Worm (Caenorhabditis elegans) whole organism, L2 larva: Measurements from ENCODE around the gene fbxa-172.

ENCODE experiments used
- C34F6.9 ChIP-seq: fragments of 150-350 bp; optimal IDR thresholded peaks from 2 replicates; lab custom pipeline; 2014; ENCODE audit warnings: missing biosample characterization, missing genetic modification characterization
- F13H6.1 ChIP-seq: sonication (generic microtip); optimal IDR thresholded peaks from 2 replicates; lab custom pipeline; 2016; ENCODE audit warnings: missing genetic modification characterization, missing compliant biosample characterization
- R02D3.7 ChIP-seq: fragments of 150-350 bp; optimal IDR thresholded peaks from 2 replicates; lab custom pipeline; 2014; ENCODE audit warnings: missing biosample characterization, missing genetic modification characterization
- alr-1 ChIP-seq: fragments of 150-350 bp; optimal IDR thresholded peaks from 2 replicates; lab custom pipeline; 2014; ENCODE audit warnings: missing biosample characterization, missing genetic modification characterization
- blmp-1 ChIP-seq: sonication (generic microtip); optimal IDR thresholded peaks from 2 replicates; lab custom pipeline; 2017; ENCODE audit warnings: missing genetic modification characterization, mild to moderate bottlenecking, missing compliant biosample characterization, antibody characterized with exemption, moderate library complexity; ENCODE audit not compliant: insufficient read depth
- ceh-16 ChIP-seq: fragments of 150-350 bp; optimal IDR thresholded peaks from 2 replicates; lab custom pipeline; 2014; ENCODE audit warnings: missing biosample characterization, missing genetic modification characterization
- ceh-82 ChIP-seq: fragments of 150-350 bp; optimal IDR thresholded peaks from 2 replicates; lab custom pipeline; 2014; ENCODE audit warnings: missing biosample characterization, missing genetic modification characterization
- crh-2 ChIP-seq: sonication (generic microtip); optimal IDR thresholded peaks from 2 replicates; lab custom pipeline; 2017; ENCODE audit warnings: missing biosample characterization, missing genetic modification characterization
- elt-1 ChIP-seq: fragments of 150-350 bp; optimal IDR thresholded peaks from 2 replicates; lab custom pipeline; 2014; ENCODE audit warnings: missing biosample characterization, missing genetic modification characterization
- elt-3 ChIP-seq: sonication (generic microtip); optimal IDR thresholded peaks from 2 replicates; lab custom pipeline; 2017; ENCODE audit warnings: missing biosample characterization, missing genetic modification characterization
- fos-1 ChIP-seq: fragments of 150-350 bp; optimal IDR thresholded peaks from 2 replicates; lab custom pipeline; 2014; ENCODE audit warnings: missing biosample characterization, missing genetic modification characterization
- gmeb-1 ChIP-seq: fragments of 150-350 bp; optimal IDR thresholded peaks from 2 replicates; lab custom pipeline; 2014; ENCODE audit warnings: missing biosample characterization, missing genetic modification characterization
- lin-13 ChIP-seq: fragments of 150-350 bp; optimal IDR thresholded peaks from 2 replicates; lab custom pipeline; 2014; ENCODE audit warnings: missing biosample characterization, missing genetic modification reagents, missing genetic modification characterization
- lin-39 ChIP-seq: fragments of 150-350 bp; optimal IDR thresholded peaks from 2 replicates; lab custom pipeline; 2014; ENCODE audit warnings: missing biosample characterization, missing genetic modification reagents, missing genetic modification characterization
- lsy-2 ChIP-seq, 2 experiments: fragments of 150-350 bp in 1 of 2; sonication (generic microtip) in 1 of 2; optimal IDR thresholded peaks; 2 replicates each; lab custom pipeline; 2014 to 2017; ENCODE audit warnings: missing biosample characterization in 2 of 2, missing genetic modification characterization in 2 of 2
- mab-5 ChIP-seq: fragments of 150-350 bp; optimal IDR thresholded peaks from 2 replicates; lab custom pipeline; 2014; ENCODE audit warnings: missing biosample characterization, missing genetic modification characterization
- mbf-1 ChIP-seq: sonication (generic microtip); optimal IDR thresholded peaks from 2 replicates; lab custom pipeline; 2017; ENCODE audit warnings: missing biosample characterization, missing genetic modification characterization
- mdl-1 ChIP-seq, 2 experiments: fragments of 150-350 bp in 1 of 2; sonication (generic microtip) in 1 of 2; optimal IDR thresholded peaks; 2 replicates each; lab custom pipeline; 2017; ENCODE audit warnings: missing biosample characterization in 2 of 2, missing genetic modification characterization in 2 of 2
- nhr-10 ChIP-seq: sonication (generic microtip); optimal IDR thresholded peaks from 2 replicates; lab custom pipeline; 2017; ENCODE audit warnings: missing biosample characterization, missing genetic modification characterization
- nhr-11 ChIP-seq: fragments of 150-350 bp; optimal IDR thresholded peaks from 2 replicates; lab custom pipeline; 2014; ENCODE audit warnings: missing biosample characterization, missing genetic modification characterization
- nhr-12 ChIP-seq: fragments of 150-350 bp; optimal IDR thresholded peaks from 2 replicates; lab custom pipeline; 2014; ENCODE audit warnings: missing biosample characterization, missing genetic modification characterization
- nhr-129 ChIP-seq: fragments of 150-350 bp; optimal IDR thresholded peaks from 2 replicates; lab custom pipeline; 2014; ENCODE audit warnings: missing biosample characterization, missing genetic modification characterization
- nhr-23 ChIP-seq: fragments of 150-350 bp; optimal IDR thresholded peaks from 2 replicates; lab custom pipeline; 2014; ENCODE audit warnings: missing biosample characterization, missing genetic modification reagents, missing genetic modification characterization
- nhr-25 ChIP-seq: fragments of 150-350 bp; sonication (generic microtip); optimal IDR thresholded peaks from 3 replicates; lab custom pipeline; 2014; ENCODE audit warnings: missing biosample characterization, missing genetic modification characterization
- nhr-6 ChIP-seq: fragments of 150-350 bp; optimal IDR thresholded peaks from 2 replicates; lab custom pipeline; 2014; ENCODE audit warnings: missing biosample characterization, missing genetic modification characterization
- peb-1 ChIP-seq: fragments of 150-350 bp; optimal IDR thresholded peaks from 2 replicates; lab custom pipeline; 2014; ENCODE audit warnings: missing biosample characterization, missing genetic modification characterization
- sem-4 ChIP-seq: fragments of 150-350 bp; optimal IDR thresholded peaks from 2 replicates; lab custom pipeline; 2014; ENCODE audit warnings: missing biosample characterization, missing genetic modification reagents, missing genetic modification characterization
- skn-1 ChIP-seq: sonication (generic microtip); optimal IDR thresholded peaks from 2 replicates; lab custom pipeline; 2017; ENCODE audit warnings: missing biosample characterization, missing genetic modification characterization
- sma-9 ChIP-seq, 2 experiments: fragments of 150-350 bp in 1 of 2; sonication (generic microtip) in 1 of 2; optimal IDR thresholded peaks; 2 replicates each; lab custom pipeline; 2014 to 2016; ENCODE audit warnings: missing genetic modification characterization in 2 of 2, mild to moderate bottlenecking in 1 of 2, missing biosample characterization in 1 of 2, missing compliant biosample characterization in 1 of 2, missing genetic modification reagents in 1 of 2, moderate library complexity in 1 of 2
- unc-55 ChIP-seq: fragments of 150-350 bp; sonication (generic microtip); optimal IDR thresholded peaks from 3 replicates; lab custom pipeline; 2014; ENCODE audit warnings: missing biosample characterization, missing genetic modification reagents, missing genetic modification characterization
- zag-1 ChIP-seq: fragments of 150-350 bp; optimal IDR thresholded peaks from 2 replicates; lab custom pipeline; 2014; ENCODE audit warnings: missing biosample characterization, missing genetic modification characterization
- ztf-1 ChIP-seq: fragments of 200-800 bp; sonication (Bioruptor generic); conservative IDR thresholded peaks from 2 replicates; pipeline ENCODE4 v1.3.6; 2022; ENCODE audit warnings: missing genetic modification characterization, missing compliant biosample characterization
- ztf-11 ChIP-seq: sonication (generic microtip); optimal IDR thresholded peaks from 2 replicates; lab custom pipeline; 2017; ENCODE audit warnings: missing biosample characterization, missing genetic modification characterization
- ztf-4 ChIP-seq: fragments of 150-350 bp; optimal IDR thresholded peaks from 2 replicates; lab custom pipeline; 2014; ENCODE audit warnings: missing biosample characterization, missing genetic modification characterization

Gene fbxa-172

DNA sequence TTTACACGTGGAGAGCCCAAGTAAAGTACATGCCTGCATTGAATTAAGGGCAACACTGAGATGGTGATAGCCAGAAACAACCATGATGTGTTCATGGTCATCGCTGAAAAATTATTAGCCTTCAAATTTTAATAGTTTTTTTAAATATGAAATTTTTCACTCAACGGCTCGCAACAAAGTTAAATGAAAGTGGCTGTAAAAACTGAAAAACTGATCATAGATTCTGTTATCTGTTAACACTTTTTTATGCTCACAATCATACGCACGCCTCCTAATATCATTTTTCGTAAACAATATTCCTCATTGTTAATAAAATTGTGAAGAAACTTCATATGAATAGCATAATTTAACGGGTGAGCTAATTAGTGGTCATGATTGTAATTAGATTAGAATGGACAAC is 27.6 kb upstream of the fbxa-172 start, which contains the start of gene C18D4.4:
TSS of gene C18D4.4 (minus strand) at position 101 of the 400 bp plus-strand sequence.
- TF ChIP-seq peb-1 (tag; lab: Kevin White, UChicago) (no peak), elt-3 (tag; lab: Kevin White, UChicago) (no peak), nhr-25 (no peak), nhr-12 (no peak), lin-39 (no peak), ztf-11 (no peak), sma-9 (GFP tag; optimal IDR thresholded peaks at IDR 0.05; lab: Kevin White, UChicago) (no peak), sma-9 (tag; optimal IDR thresholded peaks at IDR 0.05; lab: Kevin White, UChicago) (no peak), lsy-2 (tag; optimal IDR thresholded peaks at IDR 0.05; lab: Kevin White, UChicago) (no peak), F13H6.1 (tag; lab: Kevin White, UChicago) (no peak), gmeb-1 (tag; lab: Kevin White, UChicago) (no peak), nhr-23 (tag; lab: Kevin White, UChicago) (no peak)
- TF ChIP-seq, all 48 proteins: peak for 0

DNA sequence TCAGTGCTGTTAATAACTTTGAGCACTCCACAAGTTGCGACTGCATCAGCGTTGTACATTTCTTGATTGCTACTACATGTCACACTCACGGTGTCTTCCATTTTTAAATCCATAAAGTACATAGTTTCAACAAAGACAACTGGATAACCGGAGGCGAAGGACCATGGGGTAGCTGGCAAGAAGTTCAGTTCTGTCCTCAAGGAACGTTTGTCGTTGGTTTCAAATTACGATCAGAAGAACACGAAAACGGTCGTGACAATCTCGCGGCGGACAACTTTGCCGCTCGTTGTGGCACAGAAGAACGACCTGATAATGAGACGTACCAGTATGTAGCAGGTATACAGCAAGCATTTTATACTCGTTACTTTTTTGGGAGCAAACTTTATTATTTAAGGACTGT is 26.4 kb upstream of the fbxa-172 start, which contains the start of gene C18D4.3:
TSS of gene C18D4.3 (minus strand) at position 101 of the 400 bp plus-strand sequence.
- TF ChIP-seq elt-3 (tag; lab: Kevin White, UChicago) (no peak), sma-9 (GFP tag; optimal IDR thresholded peaks at IDR 0.05; lab: Kevin White, UChicago) (no peak), sma-9 (tag; optimal IDR thresholded peaks at IDR 0.05; lab: Kevin White, UChicago) (no peak), peb-1 (tag; lab: Kevin White, UChicago) (no peak)

DNA sequence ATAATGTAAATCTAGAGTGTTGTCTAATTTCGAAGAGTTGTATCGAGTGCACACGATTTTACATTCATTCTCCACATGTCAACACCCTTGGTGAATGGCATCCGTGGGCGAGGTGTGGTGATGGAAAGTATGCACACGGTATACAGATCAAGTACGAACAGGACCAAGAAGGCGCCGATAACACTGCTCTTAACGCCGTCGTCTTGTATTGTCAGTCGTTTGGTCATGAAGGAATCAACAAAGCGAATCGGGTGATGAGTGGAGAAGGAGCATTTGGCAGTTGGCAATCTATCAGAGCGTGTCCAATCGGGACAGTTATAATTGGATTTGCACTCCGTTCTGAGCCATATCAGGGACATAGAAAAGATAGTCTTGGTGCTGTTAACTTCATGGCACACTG is 25.8 kb upstream of the fbxa-172 start:
- TF ChIP-seq nhr-6 (tag; lab: Kevin White, UChicago) (no peak), F13H6.1 (tag; lab: Kevin White, UChicago) (no peak)
- TF ChIP-seq, all 48 proteins: peak for 0

DNA sequence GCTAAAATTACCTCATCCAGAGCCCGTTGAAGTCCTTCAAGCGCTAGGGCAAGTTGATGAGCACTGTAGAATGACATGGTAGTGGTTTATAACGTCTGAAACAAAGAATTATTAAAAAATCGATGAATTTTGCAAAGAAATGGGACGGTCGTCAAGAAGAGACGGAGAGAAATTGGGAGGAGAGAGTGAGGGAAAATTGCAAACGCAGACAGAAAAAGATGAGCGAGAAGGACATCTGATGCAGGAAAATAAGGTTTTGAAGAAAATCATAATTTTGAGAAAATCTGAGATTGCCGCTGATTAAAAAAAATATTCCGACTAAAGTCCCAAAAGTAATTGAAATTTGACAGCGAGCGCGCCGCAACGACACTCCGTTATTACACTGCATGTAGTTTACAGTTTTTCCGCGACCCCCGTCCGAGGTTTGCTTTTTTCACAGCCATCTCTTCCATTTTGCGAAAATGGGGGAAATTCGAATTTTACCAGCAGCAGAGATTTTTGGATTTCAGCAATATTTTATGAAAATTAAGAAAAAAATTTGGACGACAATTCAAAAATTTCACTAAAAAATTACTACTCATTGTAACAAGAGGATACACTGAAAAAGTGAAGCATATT is 20.7 kb upstream of the fbxa-172 start, which contains the start of gene C18D4.6:
TSS of gene C18D4.6 (minus strand) at position 97 of the 618 bp plus-strand sequence.
- TF ChIP-seq sem-4 (tag; lab: Kevin White, UChicago) (no peak), ceh-16 (no peak), nhr-129 (peak; percentile 12), elt-3 (tag; lab: Kevin White, UChicago) (no peak), gmeb-1 (tag; lab: Kevin White, UChicago) (peak; percentile 43), unc-55 (GFP tag; lab: Kevin White, UChicago) (peak; percentile 62)
- TF ChIP-seq, all 48 proteins: peak for 3

DNA sequence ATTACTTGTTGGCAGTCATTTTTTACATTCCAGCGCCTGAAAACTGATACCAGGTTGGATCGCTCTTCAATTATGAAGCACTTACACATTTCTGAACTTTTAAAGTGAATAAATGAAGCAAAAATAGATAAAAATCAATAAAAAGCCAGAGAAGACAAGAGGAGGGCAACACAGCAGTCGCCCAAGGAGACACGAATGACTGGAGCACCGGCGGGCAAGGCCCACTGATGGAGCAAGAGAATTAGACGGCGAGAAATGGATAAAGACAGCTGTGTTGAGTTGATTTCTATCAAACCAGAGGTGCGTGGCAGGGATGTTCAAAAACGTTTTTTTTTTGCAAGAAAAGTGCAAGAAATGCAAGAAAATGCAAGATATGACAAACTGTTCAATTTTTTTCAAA is 19.8 kb upstream of the fbxa-172 start:
- TF ChIP-seq skn-1 (tag; lab: Kevin White, UChicago) = no peak
- no peak for TF ChIP-seq crh-2 (tag; lab: Kevin White, UChicago)
- TF ChIP-seq mbf-1 (tag; lab: Kevin White, UChicago) = no peak
- no peak for TF ChIP-seq sem-4 (tag; lab: Kevin White, UChicago)
- TF ChIP-seq mab-5 (tag; lab: Kevin White, UChicago) = no peak
- no peak for TF ChIP-seq gmeb-1 (tag; lab: Kevin White, UChicago)
- TF ChIP-seq mdl-1 (tag; optimal IDR thresholded peaks at IDR 0.05; lab: Kevin White, UChicago) = no peak
- TF ChIP-seq ztf-4 (tag; lab: Kevin White, UChicago) = no peak

DNA sequence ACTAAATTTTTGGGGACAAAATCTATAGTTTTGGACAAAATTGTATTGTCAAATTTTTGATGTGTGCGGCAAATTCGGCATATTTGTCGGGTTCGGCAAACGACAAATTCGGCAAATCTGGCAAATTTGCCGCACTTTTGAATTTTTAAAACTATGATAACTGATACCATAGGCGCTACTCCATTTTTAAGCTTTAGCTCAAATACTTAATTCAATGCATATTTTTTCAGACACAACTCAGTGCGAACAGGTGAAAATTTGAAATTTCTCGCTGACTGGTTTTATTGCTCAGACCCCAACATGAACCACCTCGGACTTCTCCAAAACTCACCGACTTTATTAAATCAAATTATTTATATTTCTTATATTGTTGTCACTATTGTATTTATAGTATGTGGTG is 18.8 kb upstream of the fbxa-172 start, which contains the start of gene srz-25:
TSS of gene srz-25 (plus strand) at position 301 of the 400 bp plus-strand sequence.
- TF ChIP-seq nhr-11 (tag; lab: Kevin White, UChicago) = no peak
- no peak for TF ChIP-seq blmp-1 (tag; lab: Kevin White, UChicago)
- TF ChIP-seq nhr-10 (tag; lab: Kevin White, UChicago) = no peak
- TF ChIP-seq elt-3 (tag; lab: Kevin White, UChicago) = no peak
- no peak for TF ChIP-seq sem-4 (tag; lab: Kevin White, UChicago)
- TF ChIP-seq C34F6.9 (tag; lab: Kevin White, UChicago) = no peak

DNA sequence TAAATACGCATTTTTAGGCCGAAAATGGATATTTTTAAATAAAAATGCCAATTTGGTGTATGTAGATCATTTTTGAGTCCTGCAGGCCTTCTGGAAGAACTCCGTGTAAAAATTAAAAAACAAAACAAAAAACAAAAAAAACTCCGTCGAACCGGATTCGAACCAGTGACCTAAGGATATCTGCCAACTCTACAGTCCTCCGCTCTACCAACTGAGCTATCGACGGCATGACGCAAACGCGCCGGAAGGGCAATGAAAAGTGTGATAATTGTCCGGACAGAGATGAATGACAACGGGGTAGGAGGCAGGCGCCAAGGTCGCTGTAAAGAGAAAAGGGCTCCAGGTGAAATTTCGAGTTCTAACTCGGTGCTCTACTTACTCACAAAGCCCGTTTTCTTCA is 16.7 kb upstream of the fbxa-172 start:
- no peak for TF ChIP-seq elt-1 (tag; lab: Kevin White, UChicago)
- no peak for TF ChIP-seq elt-3 (tag; lab: Kevin White, UChicago)
- TF ChIP-seq fos-1 (tag; lab: Kevin White, UChicago) = no peak
- no peak for TF ChIP-seq ceh-82 (tag; lab: Kevin White, UChicago)
- no peak for TF ChIP-seq skn-1 (tag; lab: Kevin White, UChicago)
- no peak for TF ChIP-seq ztf-4 (tag; lab: Kevin White, UChicago)
- TF ChIP-seq R02D3.7 = no peak
- TF ChIP-seq alr-1 (tag; lab: Kevin White, UChicago) = no peak
- no peak for TF ChIP-seq sma-9 (GFP tag; optimal IDR thresholded peaks at IDR 0.05; lab: Kevin White, UChicago)
- TF ChIP-seq sma-9 (tag; optimal IDR thresholded peaks at IDR 0.05; lab: Kevin White, UChicago) = no peak
- TF ChIP-seq gmeb-1 (tag; lab: Kevin White, UChicago) = no peak
- TF ChIP-seq lin-13 (GFP tag; lab: Kevin White, UChicago) = no peak
- no peak for TF ChIP-seq zag-1 (tag; lab: Kevin White, UChicago)
- no peak for TF ChIP-seq nhr-6 (tag; lab: Kevin White, UChicago)
- TF ChIP-seq nhr-129 = no peak
- no peak for TF ChIP-seq ztf-1
- TF ChIP-seq nhr-10 (tag; lab: Kevin White, UChicago) = no peak
- no peak for TF ChIP-seq lsy-2 (tag; optimal IDR thresholded peaks at IDR 0.05; lab: Kevin White, UChicago)
- no peak for TF ChIP-seq crh-2 (tag; lab: Kevin White, UChicago)
